Worm (Caenorhabditis elegans): Measurements from ENCODE around the gene fem-2.

- no peak for TF ChIP-seq ztf-29 (GFP tag; IDR thresholded peaks at IDR 0.05)
- no peak for TF ChIP-seq cog-1 (tag; optimal IDR thresholded peaks at IDR 0.05)
These were observed 36.6 kb upstream of the fem-2 start for ce11 chrIII:670994-671393.
